Worm (Caenorhabditis elegans) whole organism, L3 larva: Measurements from ENCODE around the gene clc-24.

Experiments used
- aly-2 ChIP-seq: fragments of 150-350 bp; optimal IDR thresholded peaks from 2 replicates; lab custom pipeline; 2014; ENCODE audit warnings: missing biosample characterization, missing genetic modification characterization
- egl-27 ChIP-seq: sonication (generic microtip); optimal IDR thresholded peaks from 4 replicates; lab custom pipeline; 2017; ENCODE audit warnings: missing biosample characterization, missing genetic modification reagents, missing genetic modification characterization
- elt-1 ChIP-seq: fragments of 150-350 bp; optimal IDR thresholded peaks from 2 replicates; lab custom pipeline; 2014; ENCODE audit warnings: missing biosample characterization, missing genetic modification characterization
- elt-2 ChIP-seq: sonication (generic microtip); optimal IDR thresholded peaks from 2 replicates; lab custom pipeline; 2016; ENCODE audit warnings: missing genetic modification reagents, mild to moderate bottlenecking, missing genetic modification characterization, missing compliant biosample characterization
- fos-1 ChIP-seq: fragments of 150-350 bp; optimal IDR thresholded peaks from 2 replicates; lab custom pipeline; 2014; ENCODE audit warnings: missing biosample characterization, missing genetic modification characterization
- lin-39 ChIP-seq: fragments of 150-350 bp; optimal IDR thresholded peaks from 2 replicates; lab custom pipeline; 2018; ENCODE audit warnings: missing biosample characterization, missing genetic modification reagents, missing genetic modification characterization
- pha-4 ChIP-seq: fragments of 150-350 bp; optimal IDR thresholded peaks from 2 replicates; lab custom pipeline; 2014; ENCODE audit warnings: missing biosample characterization, missing genetic modification reagents, missing genetic modification characterization
- sea-2 ChIP-seq: fragments of 150-350 bp; sonication (generic microtip); optimal IDR thresholded peaks from 4 replicates; lab custom pipeline; 2014; ENCODE audit warnings: missing biosample characterization, missing genetic modification reagents, missing genetic modification characterization
- skn-1 ChIP-seq: fragments of 150-350 bp; optimal IDR thresholded peaks from 2 replicates; lab custom pipeline; 2014; ENCODE audit warnings: missing biosample characterization, missing genetic modification characterization
- unc-62 ChIP-seq: fragments of 150-350 bp; sonication (generic microtip); optimal IDR thresholded peaks from 4 replicates; lab custom pipeline; 2014; ENCODE audit warnings: missing biosample characterization, missing genetic modification reagents, missing genetic modification characterization
- ztf-11 ChIP-seq: fragments of 150-350 bp; optimal IDR thresholded peaks from 2 replicates; lab custom pipeline; 2014; ENCODE audit warnings: missing biosample characterization, missing genetic modification characterization
- ztf-4 ChIP-seq: fragments of 150-350 bp; optimal IDR thresholded peaks from 2 replicates; lab custom pipeline; 2014; ENCODE audit warnings: missing biosample characterization, missing genetic modification characterization

- no peak for TF ChIP-seq elt-2
- no peak for TF ChIP-seq skn-1 (tag; lab: Kevin White, UChicago)
- no peak for TF ChIP-seq sea-2
- no peak for TF ChIP-seq ztf-11 (tag; lab: Kevin White, UChicago)
- TF ChIP-seq lin-39 = no peak
- no peak for TF ChIP-seq elt-1 (tag; lab: Kevin White, UChicago)
- no peak for TF ChIP-seq egl-27
- TF ChIP-seq fos-1 (tag; lab: Kevin White, UChicago) = no peak
- TF ChIP-seq unc-62 = no peak
- no peak for TF ChIP-seq ztf-4 (tag; lab: Kevin White, UChicago)
- no peak for TF ChIP-seq pha-4
- TF ChIP-seq aly-2 = no peak
Measured at ce11 chrIII:964637-965036, 45.2 kb upstream of the clc-24 start.
